Fruit fly (Drosophila melanogaster) whole organism, embryonic: Measurements from ENCODE around the gene mRpL30.

ENCODE experiments used
- Aef1 ChIP-seq: fragments of 200-800 bp; sonication (Bioruptor generic); IDR thresholded peaks from 3 replicates; pipeline ENCODE4 v1.3.6; 2022; ENCODE audit warnings: missing biosample characterization, missing genetic modification characterization
- CG11456 ChIP-seq: fragments of 200-800 bp; sonication (Bioruptor generic); IDR thresholded peaks from 3 replicates; pipeline ENCODE4 v1.3.6; 2022; ENCODE audit warnings: missing biosample characterization, missing genetic modification characterization
- CG11504 ChIP-seq: fragments of 200-800 bp; sonication (Bioruptor generic); optimal IDR thresholded peaks from 3 replicates; lab custom pipeline; 2019; ENCODE audit warnings: missing biosample characterization, mild to moderate bottlenecking, missing genetic modification characterization, moderate library complexity
- CG12236 ChIP-seq: fragments of 200-800 bp; sonication (Bioruptor generic); optimal IDR thresholded peaks from 2 replicates; lab custom pipeline; 2016; ENCODE audit warnings: missing biosample characterization, missing genetic modification characterization
- CG14667 ChIP-seq: fragments of 200-800 bp; sonication (Bioruptor generic); IDR thresholded peaks from 2 replicates; pipeline ENCODE4 v1.3.6; 2022; ENCODE audit warnings: missing biosample characterization, missing genetic modification characterization
- CG15479 ChIP-seq: fragments of 200-800 bp; sonication (Bioruptor generic); optimal IDR thresholded peaks from 3 replicates; lab custom pipeline; 2019; ENCODE audit warnings: missing biosample characterization, mild to moderate bottlenecking, missing genetic modification characterization, moderate library complexity
- CG17361 ChIP-seq: fragments of 200-800 bp; sonication (Bioruptor generic); IDR thresholded peaks from 3 replicates; pipeline ENCODE4 v1.3.6; 2022; ENCODE audit warnings: missing biosample characterization, missing genetic modification characterization
- CG17912 ChIP-seq: fragments of 200-800 bp; sonication (Bioruptor generic); optimal IDR thresholded peaks from 2 replicates; lab custom pipeline; 2018; ENCODE audit warnings: missing biosample characterization, mild to moderate bottlenecking, missing genetic modification characterization
- CG2678 ChIP-seq: fragments of 200-800 bp; sonication (Bioruptor generic); optimal IDR thresholded peaks from 3 replicates; lab custom pipeline; 2019; ENCODE audit warnings: missing biosample characterization, mild to moderate bottlenecking, missing genetic modification characterization, moderate library complexity
- CG2875 ChIP-seq: fragments of 200-800 bp; sonication (Bioruptor generic); optimal IDR thresholded peaks from 2 replicates; lab custom pipeline; 2017; ENCODE audit warnings: missing biosample characterization, mild to moderate bottlenecking, missing genetic modification characterization, missing genetic modification reagents
- CG33557 ChIP-seq: fragments of 200-800 bp; sonication (Bioruptor generic); optimal IDR thresholded peaks from 2 replicates; lab custom pipeline; 2019; ENCODE audit warnings: missing biosample characterization, mild to moderate bottlenecking, missing genetic modification characterization, moderate library complexity
- CG6791 ChIP-seq: fragments of 200-800 bp; sonication (Bioruptor generic); IDR thresholded peaks from 3 replicates; pipeline ENCODE4 v1.3.6; 2022; ENCODE audit warnings: missing biosample characterization, missing genetic modification characterization; ENCODE audit not compliant: partially characterized antibody
- CG8281 ChIP-seq: fragments of 200-800 bp; sonication (Bioruptor generic); optimal IDR thresholded peaks from 2 replicates; lab custom pipeline; 2018; ENCODE audit warnings: missing biosample characterization, mild to moderate bottlenecking, missing genetic modification characterization, moderate library complexity
- CG8290 ChIP-seq, 3 experiments: fragments of 200-800 bp; sonication (Bioruptor generic); optimal IDR thresholded peaks; 2 replicates each; lab custom pipeline; 2016 to 2019; ENCODE audit warnings: missing biosample characterization in 3 of 3, missing genetic modification characterization in 3 of 3, mild to moderate bottlenecking in 2 of 3, moderate library complexity in 1 of 3
- CG9215 ChIP-seq: fragments of 200-800 bp; sonication (Bioruptor generic); IDR thresholded peaks from 2 replicates; pipeline ENCODE4 v1.3.6; 2022; ENCODE audit warnings: missing biosample characterization, missing genetic modification characterization
- CG9727 ChIP-seq: fragments of 200-800 bp; sonication (Bioruptor generic); optimal IDR thresholded peaks from 3 replicates; lab custom pipeline; 2017; ENCODE audit warnings: missing biosample characterization, mild to moderate bottlenecking, missing genetic modification characterization
- CG9797 ChIP-seq: fragments of 200-800 bp; sonication (Bioruptor generic); optimal IDR thresholded peaks from 3 replicates; lab custom pipeline; 2018; ENCODE audit warnings: missing biosample characterization, mild to moderate bottlenecking, missing genetic modification characterization
- Dek ChIP-seq: fragments of 200-800 bp; sonication (Bioruptor generic); optimal IDR thresholded peaks from 3 replicates; lab custom pipeline; 2019; ENCODE audit warnings: missing biosample characterization, mild to moderate bottlenecking, missing genetic modification characterization, moderate library complexity
- E2f1 ChIP-seq: fragments of 200-800 bp; sonication (Bioruptor generic); IDR thresholded peaks from 2 replicates; pipeline ENCODE4 v1.3.6; 2022; ENCODE audit warnings: missing biosample characterization, missing genetic modification characterization
- ERR ChIP-seq: fragments of 200-800 bp; sonication (Bioruptor generic); optimal IDR thresholded peaks from 2 replicates; lab custom pipeline; 2016; ENCODE audit warnings: missing biosample characterization, missing genetic modification characterization
- Eip74EF ChIP-seq, 2 experiments: fragments of 200-800 bp in 1 of 2; fragments of >200 bp in 1 of 2; sonication (Bioruptor generic) in 1 of 2; optimal IDR thresholded peaks; 2 replicates each; lab custom pipeline; 2017 to 2019; ENCODE audit warnings: missing biosample characterization in 2 of 2, missing genetic modification characterization in 2 of 2, mild to moderate bottlenecking in 1 of 2, moderate library complexity in 1 of 2
- Hand ChIP-seq: fragments of 200-800 bp; sonication (Bioruptor generic); optimal IDR thresholded peaks from 2 replicates; lab custom pipeline; 2017; ENCODE audit warnings: mild to moderate bottlenecking, missing biosample characterization, missing genetic modification reagents, missing genetic modification characterization
- Mrtf ChIP-seq: fragments of 200-800 bp; sonication (Bioruptor generic); IDR thresholded peaks from 3 replicates; pipeline ENCODE4 v1.3.6; 2022; ENCODE audit warnings: missing biosample characterization, missing genetic modification characterization
- Neu2 ChIP-seq: fragments of 200-800 bp; sonication (Bioruptor generic); optimal IDR thresholded peaks from 3 replicates; lab custom pipeline; 2016; ENCODE audit warnings: missing biosample characterization, missing genetic modification characterization, borderline replicate concordance
- Nf-YB ChIP-seq: fragments of 200-800 bp; sonication (Bioruptor generic); optimal IDR thresholded peaks from 3 replicates; lab custom pipeline; 2019; ENCODE audit warnings: missing biosample characterization, mild to moderate bottlenecking, missing genetic modification characterization, moderate library complexity
- Oli ChIP-seq: fragments of 200-800 bp; sonication (Bioruptor generic); optimal IDR thresholded peaks from 2 replicates; lab custom pipeline; 2018; ENCODE audit warnings: missing biosample characterization, mild to moderate bottlenecking, missing genetic modification characterization, moderate library complexity
- Vsx1 ChIP-seq: fragments of 200-800 bp; sonication (Bioruptor generic); optimal IDR thresholded peaks from 2 replicates; lab custom pipeline; 2017; ENCODE audit warnings: missing biosample characterization, mild to moderate bottlenecking, missing genetic modification characterization, missing genetic modification reagents
- br ChIP-seq: fragments of >200 bp; optimal IDR thresholded peaks from 2 replicates; lab custom pipeline; 2017
- btn ChIP-seq: fragments of 200-800 bp; sonication (Bioruptor generic); optimal IDR thresholded peaks from 2 replicates; lab custom pipeline; 2016; ENCODE audit warnings: missing biosample characterization, missing genetic modification characterization
- cas ChIP-seq: fragments of 200-800 bp; sonication (Bioruptor generic); IDR thresholded peaks from 2 replicates; pipeline ENCODE4 v1.3.6; 2022; ENCODE audit warnings: missing biosample characterization, missing genetic modification characterization
- dimm ChIP-seq: fragments of 200-800 bp; sonication (Bioruptor generic); IDR thresholded peaks from 2 replicates; pipeline ENCODE4 v1.3.6; 2022; ENCODE audit warnings: missing biosample characterization, missing genetic modification characterization
- ewg ChIP-seq: fragments of 200-800 bp; sonication (Bioruptor generic); optimal IDR thresholded peaks from 3 replicates; lab custom pipeline; 2017; ENCODE audit warnings: mild to moderate bottlenecking, missing biosample characterization, missing genetic modification reagents, missing genetic modification characterization
- exex ChIP-seq: fragments of 200-800 bp; sonication (Bioruptor generic); optimal IDR thresholded peaks from 4 replicates; lab custom pipeline; 2018; ENCODE audit warnings: missing biosample characterization, mild to moderate bottlenecking, missing genetic modification characterization, moderate library complexity
- h ChIP-seq: fragments of >200 bp; optimal IDR thresholded peaks from 2 replicates; lab custom pipeline; 2017
- ham ChIP-seq: fragments of 200-800 bp; sonication (Bioruptor generic); IDR thresholded peaks from 2 replicates; pipeline ENCODE4 v1.3.6; 2022; ENCODE audit warnings: missing biosample characterization, missing genetic modification characterization
- lola ChIP-seq, 3 experiments: fragments of >200 bp in 2 of 3; fragments of 200-800 bp in 1 of 3; sonication (Bioruptor generic) in 1 of 3; optimal IDR thresholded peaks; 2 replicates each; lab custom pipeline; 2017 to 2019; ENCODE audit warnings: missing biosample characterization in 3 of 3, missing genetic modification characterization in 3 of 3, mild to moderate bottlenecking in 1 of 3, moderate library complexity in 1 of 3
- oc ChIP-seq: fragments of 200-800 bp; sonication (Bioruptor generic); optimal IDR thresholded peaks from 2 replicates; lab custom pipeline; 2018; ENCODE audit warnings: missing biosample characterization, mild to moderate bottlenecking, missing genetic modification characterization, moderate library complexity
- pan ChIP-seq, 4 experiments: fragments of >200 bp in 3 of 4; fragments of 200-800 bp in 1 of 4; sonication (Bioruptor generic) in 1 of 4; optimal IDR thresholded peaks in 3 of 4; IDR thresholded peaks in 1 of 4; 2 replicates each; pipeline versions ENCODE4 v1.3.6 to Lab custom; 2017 to 2022; ENCODE audit warnings: missing biosample characterization in 2 of 4, missing genetic modification characterization in 2 of 4, mixed read lengths in 1 of 4
- peb ChIP-seq: fragments of 200-800 bp; sonication (Bioruptor generic); IDR thresholded peaks from 2 replicates; pipeline ENCODE4 v1.3.6; 2022; ENCODE audit warnings: missing biosample characterization, missing genetic modification characterization
- psq ChIP-seq: fragments of 200-800 bp; sonication (Bioruptor generic); optimal IDR thresholded peaks from 2 replicates; lab custom pipeline; 2017; ENCODE audit warnings: missing biosample characterization, missing genetic modification characterization
- row ChIP-seq: fragments of 200-800 bp; sonication (Bioruptor generic); IDR thresholded peaks from 3 replicates; pipeline ENCODE4 v1.3.6; 2022; ENCODE audit warnings: missing biosample characterization, missing genetic modification characterization
- schlank ChIP-seq: fragments of 200-800 bp; sonication (Bioruptor generic); optimal IDR thresholded peaks from 2 replicates; lab custom pipeline; 2018; ENCODE audit warnings: missing biosample characterization, mild to moderate bottlenecking, missing genetic modification characterization
- sd ChIP-seq: fragments of 200-800 bp; sonication (Bioruptor generic); optimal IDR thresholded peaks from 3 replicates; lab custom pipeline; 2018; ENCODE audit warnings: missing biosample characterization, mild to moderate bottlenecking, missing genetic modification characterization, moderate library complexity
- seq ChIP-seq: fragments of 200-800 bp; sonication (Bioruptor generic); IDR thresholded peaks from 2 replicates; pipeline ENCODE4 v1.3.6; 2022; ENCODE audit warnings: missing biosample characterization, missing genetic modification characterization
- stwl ChIP-seq: fragments of 200-800 bp; sonication (Bioruptor generic); optimal IDR thresholded peaks from 3 replicates; lab custom pipeline; 2018; ENCODE audit warnings: missing biosample characterization, mild to moderate bottlenecking, missing genetic modification characterization, moderate library complexity
- tll ChIP-seq, 2 experiments: fragments of 200-800 bp in 1 of 2; fragments of >200 bp in 1 of 2; sonication (Bioruptor generic) in 1 of 2; optimal IDR thresholded peaks; 2 replicates each; lab custom pipeline; 2017 to 2019; ENCODE audit warnings: missing biosample characterization in 2 of 2, missing genetic modification characterization in 2 of 2, mild to moderate bottlenecking in 1 of 2, moderate library complexity in 1 of 2
- zen ChIP-seq: fragments of 200-800 bp; sonication (Bioruptor generic); optimal IDR thresholded peaks from 3 replicates; lab custom pipeline; 2018; ENCODE audit warnings: missing biosample characterization, mild to moderate bottlenecking, missing genetic modification characterization, moderate library complexity

The mRpL30 gene

DNA sequence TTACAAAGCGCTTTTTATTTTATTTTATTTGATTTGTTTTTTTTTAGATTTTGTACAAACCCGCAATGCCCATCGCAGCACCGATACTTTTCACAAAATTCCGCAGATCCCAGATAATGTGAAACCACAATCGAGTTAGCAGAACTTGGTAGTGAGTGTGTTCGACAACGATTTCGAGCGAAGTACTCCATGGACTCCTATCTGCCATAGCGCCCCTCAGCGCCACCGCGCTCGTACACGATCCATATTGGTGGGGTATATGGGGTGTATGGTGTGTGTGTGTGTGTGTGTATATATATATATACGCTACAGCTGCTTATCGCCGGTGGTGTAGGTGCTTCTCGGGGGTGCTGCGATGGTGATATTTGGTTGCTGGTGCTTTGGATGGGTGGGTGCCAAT lies 35.2 kb upstream of the mRpL30 start (continued):
- TF ChIP-seq row (GFP tag; lab: Robert Waterston, UW) = no peak
- no peak for TF ChIP-seq h
- TF ChIP-seq Vsx1 = no peak
- no peak for TF ChIP-seq CG12236 (GFP tag; lab: Kevin White, UChicago)
- no peak for TF ChIP-seq CG6791 (GFP tag; lab: Robert Waterston, UW)
- no peak for TF ChIP-seq stwl (tag; lab: Kevin White, UChicago)
- TF ChIP-seq CG17361 (GFP tag; lab: Robert Waterston, UW) = no peak
- peak; percentile 88 for TF ChIP-seq sd (tag; lab: Kevin White, UChicago)
- TF ChIP-seq ERR (GFP tag; lab: Kevin White, UChicago) = no peak
- TF ChIP-seq CG9727 (GFP tag; lab: Kevin White, UChicago) = no peak
- no peak for TF ChIP-seq CG33557 (GFP tag; lab: Kevin White, UChicago)
- TF ChIP-seq lola (GFP tag; optimal IDR thresholded peaks at IDR 0.05; lab: Kevin White, UChicago) = no peak
- TF ChIP-seq peb = no peak
- TF ChIP-seq CG8281 (tag; lab: Kevin White, UChicago) = no peak
- no peak for TF ChIP-seq Eip74EF (GFP tag; optimal IDR thresholded peaks at IDR 0.05; lab: Kevin White, UChicago)
- no peak for TF ChIP-seq Neu2 (GFP tag; lab: Kevin White, UChicago)

- peak in 1 of 2 experiments; percentile 82 for TF ChIP-seq tll (GFP tag; optimal IDR thresholded peaks at IDR 0.05; lab: Kevin White, UChicago)
- peak; percentile 84 for TF ChIP-seq CG15479 (GFP tag; lab: Kevin White, UChicago)
- no peak for TF ChIP-seq Nf-YB
- TF ChIP-seq Oli (tag; lab: Kevin White, UChicago) = no peak
- no peak for TF ChIP-seq br (lab: Kevin White, UChicago)
- no peak for TF ChIP-seq Hand (GFP tag; lab: Kevin White, UChicago)
- TF ChIP-seq CG8290 (GFP tag; optimal IDR thresholded peaks at IDR 0.05; lab: Kevin White, UChicago) = no peak
- no peak for TF ChIP-seq CG8290 (tag; optimal IDR thresholded peaks at IDR 0.05; lab: Kevin White, UChicago)
- no peak for TF ChIP-seq pan (optimal IDR thresholded peaks at IDR 0.05; lab: Kevin White, UChicago)
- no peak for TF ChIP-seq pan (GFP tag; optimal IDR thresholded peaks at IDR 0.05 in 1 of 2, IDR thresholded peaks at IDR 0.05 in 1 of 2)
- TF ChIP-seq CG9215 (GFP tag; lab: Robert Waterston, UW) = no peak
- TF ChIP-seq ham (GFP tag; lab: Robert Waterston, UW) = no peak
- peak; percentile 81 for TF ChIP-seq zen (tag; lab: Kevin White, UChicago)
Measured at dm6 chrX:4613613-4614012, 34.1 kb upstream of the mRpL30 start.

- TF ChIP-seq CG14667 (GFP tag; lab: Robert Waterston, UW) (no peak), exex (tag; lab: Kevin White, UChicago) (no peak), dimm (GFP tag; lab: Robert Waterston, UW) (no peak), CG11504 (tag; lab: Kevin White, UChicago) (peak; percentile 47), Dek (peak; percentile 9), schlank (no peak), CG2875 (no peak), CG17912 (GFP tag; lab: Kevin White, UChicago) (no peak), Aef1 (GFP tag; lab: Robert Waterston, UW) (0 out of 3 replicates have a peak, but pooled peaks have one; percentile 14), CG9797 (GFP tag; lab: Kevin White, UChicago) (no peak), oc (tag; lab: Kevin White, UChicago) (no peak), CG2678 (peak; percentile 41), ewg (GFP tag; lab: Kevin White, UChicago) (no peak), pan (optimal IDR thresholded peaks at IDR 0.05; lab: Kevin White, UChicago) (no peak), pan (GFP tag; optimal IDR thresholded peaks at IDR 0.05 in 1 of 2, IDR thresholded peaks at IDR 0.05 in 1 of 2) (no peak), E2f1 (peak; percentile 30), psq (GFP tag; lab: Kevin White, UChicago) (no peak), btn (GFP tag; lab: Kevin White, UChicago) (no peak), cas (GFP tag; lab: Robert Waterston, UW) (peak; percentile 53; the same call in 1 of the 2 replicates), seq (GFP tag; lab: Robert Waterston, UW) (peak; percentile 59), CG11456 (GFP tag; lab: Robert Waterston, UW) (no peak), Mrtf (GFP tag; lab: Robert Waterston, UW) (no peak)
Measured at dm6 chrX:4614325-4614724, 33.3 kb upstream of the mRpL30 start.
